Worm (Caenorhabditis elegans) whole organism, late embryonic: ENCODE data around the gene oac-49.

Source experiments
- ama-1 ChIP-seq: fragments of 150-350 bp; optimal IDR thresholded peaks from 2 replicates; lab custom pipeline; 2014
- ceh-14 ChIP-seq: sonication (generic microtip); optimal IDR thresholded peaks from 2 replicates; lab custom pipeline; 2016; ENCODE audit warnings: missing genotype, missing genetic modification characterization, missing compliant biosample characterization
- ceh-45 ChIP-seq: fragments of 200-800 bp; sonication (Bioruptor generic); IDR thresholded peaks from 2 replicates; pipeline ENCODE4 v1.3.6; 2022; ENCODE audit warnings: missing genetic modification reagents, missing genetic modification characterization, missing compliant biosample characterization
- fkh-10 ChIP-seq: fragments of 150-350 bp; optimal IDR thresholded peaks from 2 replicates; lab custom pipeline; 2014; ENCODE audit warnings: missing biosample characterization, missing genetic modification reagents, missing genetic modification characterization
- fkh-6 ChIP-seq: sonication (generic microtip); optimal IDR thresholded peaks from 2 replicates; lab custom pipeline; 2016; ENCODE audit warnings: missing genetic modification characterization, missing compliant biosample characterization
- nhr-11 ChIP-seq: fragments of 150-350 bp; optimal IDR thresholded peaks from 2 replicates; lab custom pipeline; 2014; ENCODE audit warnings: missing biosample characterization, missing genetic modification characterization
- pag-3 ChIP-seq: sonication (generic microtip); optimal IDR thresholded peaks from 2 replicates; lab custom pipeline; 2016; ENCODE audit warnings: missing compliant biosample characterization, missing genetic modification characterization, borderline replicate concordance
- pat-9 ChIP-seq: fragments of 200-800 bp; sonication (Bioruptor generic); optimal IDR thresholded peaks from 2 replicates; lab custom pipeline; 2018; ENCODE audit warnings: mild to moderate bottlenecking, missing genetic modification characterization, moderate library complexity, missing compliant biosample characterization
- pha-2 ChIP-seq: sonication (generic microtip); optimal IDR thresholded peaks from 2 replicates; lab custom pipeline; 2017; ENCODE audit warnings: mild to moderate bottlenecking, missing genetic modification characterization, missing compliant biosample characterization
- rnt-1 ChIP-seq: sonication (generic microtip); optimal IDR thresholded peaks from 2 replicates; lab custom pipeline; 2016; ENCODE audit warnings: missing genetic modification characterization, missing compliant biosample characterization
- unc-55 ChIP-seq: sonication (generic microtip); optimal IDR thresholded peaks from 2 replicates; lab custom pipeline; 2017; ENCODE audit warnings: missing biosample characterization, missing genetic modification reagents, missing genetic modification characterization

DNA sequence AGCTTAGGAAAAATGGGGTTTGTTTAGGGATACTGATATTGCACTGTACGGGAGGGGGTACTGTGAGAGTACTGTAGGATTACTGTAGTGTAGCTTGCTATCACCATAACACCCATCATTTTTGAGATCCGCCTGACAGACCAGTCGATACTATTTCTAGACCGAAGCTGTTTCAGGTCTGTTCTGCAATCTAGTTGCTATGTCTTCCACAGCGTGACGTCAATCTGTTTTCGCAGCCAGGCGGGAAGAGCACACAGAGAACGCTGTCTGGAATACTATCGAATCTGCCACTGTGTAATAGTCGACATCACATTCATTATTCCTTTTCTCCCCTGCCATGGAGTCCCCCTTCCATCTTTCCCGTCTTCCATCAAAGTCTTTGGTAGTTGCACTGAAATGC lies 34.1 kb downstream of the oac-49 start, which contains the start of gene F21D9.11:
- no peak for TF ChIP-seq pag-3 (tag; lab: Kevin White, UChicago)
- no peak for TF ChIP-seq fkh-10 (GFP tag; lab: Kevin White, UChicago)
- TF ChIP-seq ceh-45, result no peak
- TF ChIP-seq fkh-6 (tag; lab: Kevin White, UChicago), result no peak
- TF ChIP-seq nhr-11 (tag; lab: Kevin White, UChicago), result no peak
- no peak for TF ChIP-seq ama-1 (lab: Kevin White, UChicago)
- TF ChIP-seq pat-9 (tag; lab: Kevin White, UChicago), result no peak
- no peak for TF ChIP-seq unc-55
- TF ChIP-seq ceh-14 (tag; lab: Kevin White, UChicago), result no peak
- no peak for TF ChIP-seq pha-2 (tag; lab: Kevin White, UChicago)
- no peak for TF ChIP-seq rnt-1 (tag; lab: Kevin White, UChicago)
